Worm (Caenorhabditis elegans) whole organism, early embryonic: ENCODE measurements around the gene D1046.16.

Experiments used
- B0310.2 ChIP-seq: sonication (generic microtip); optimal IDR thresholded peaks from 2 replicates; lab custom pipeline; 2016; ENCODE audit warnings: mild to moderate bottlenecking, missing genetic modification characterization, missing compliant biosample characterization
- F13C5.2 ChIP-seq: sonication (generic microtip); optimal IDR thresholded peaks from 2 replicates; lab custom pipeline; 2017; ENCODE audit warnings: mild to moderate bottlenecking, missing genetic modification characterization, inconsistent platforms, missing compliant biosample characterization
- ama-1 ChIP-seq: fragments of 150-350 bp; optimal IDR thresholded peaks from 2 replicates; lab custom pipeline; 2014
- ceh-13 ChIP-seq: fragments of 200-800 bp; sonication (Bioruptor generic); optimal IDR thresholded peaks from 2 replicates; lab custom pipeline; 2018; ENCODE audit warnings: mild to moderate bottlenecking, missing genetic modification characterization, missing compliant biosample characterization
- ets-7 ChIP-seq: sonication (generic microtip); optimal IDR thresholded peaks from 2 replicates; lab custom pipeline; 2016; ENCODE audit warnings: missing genotype, missing genetic modification characterization, missing compliant biosample characterization
- flt-1 ChIP-seq: fragments of 200-800 bp; sonication (Bioruptor generic); IDR thresholded peaks from 2 replicates; pipeline ENCODE4 v1.3.6; 2022; ENCODE audit warnings: missing genetic modification characterization, missing compliant biosample characterization
- hmbx-1 ChIP-seq: sonication (generic microtip); optimal IDR thresholded peaks from 2 replicates; lab custom pipeline; 2016; ENCODE audit warnings: mild to moderate bottlenecking, missing genetic modification characterization, missing compliant biosample characterization
- sea-1 ChIP-seq: fragments of 200-800 bp; sonication (Bioruptor generic); conservative IDR thresholded peaks from 2 replicates; pipeline ENCODE4 v1.3.6; 2022; ENCODE audit warnings: missing genetic modification characterization, missing compliant biosample characterization
- tbx-11 ChIP-seq: fragments of 200-800 bp; sonication (Bioruptor generic); IDR thresholded peaks from 2 replicates; pipeline ENCODE4 v1.3.6; 2022; ENCODE audit warnings: missing genetic modification characterization, missing compliant biosample characterization
- tra-4 ChIP-seq: sonication (generic microtip); optimal IDR thresholded peaks from 2 replicates; lab custom pipeline; 2017; ENCODE audit warnings: missing genetic modification characterization, missing compliant biosample characterization

- no peak for TF ChIP-seq ama-1
- no peak for TF ChIP-seq B0310.2
- no peak for TF ChIP-seq tra-4
- TF ChIP-seq tbx-11 (GFP tag; lab: Robert Waterston, UW), result no peak
- no peak for TF ChIP-seq F13C5.2 (tag; lab: Kevin White, UChicago)
- no peak for TF ChIP-seq sea-1 (GFP tag; lab: Robert Waterston, UW)
- no peak for TF ChIP-seq hmbx-1
- TF ChIP-seq ets-7 (tag; lab: Kevin White, UChicago), result no peak
- TF ChIP-seq flt-1 (GFP tag; lab: Robert Waterston, UW), result no peak
- TF ChIP-seq ceh-13, result no peak
Measured at ce11 chrIV:8872958-8873357, 49.0 kb upstream of the D1046.16 start, which contains the start of gene C09G9.3.
